Fruit fly (Drosophila melanogaster) whole organism, embryonic: ENCODE measurements around the gene Surf1.

Source experiments
- ATbp ChIP-seq: fragments of 200-800 bp; sonication (Bioruptor generic); optimal IDR thresholded peaks from 2 replicates; lab custom pipeline; 2017; ENCODE audit warnings: missing biosample characterization, mild to moderate bottlenecking, missing genetic modification characterization, missing genetic modification reagents
- Bgb ChIP-seq: fragments of 200-800 bp; sonication (Bioruptor generic); IDR thresholded peaks from 2 replicates; pipeline ENCODE4 v1.3.6; 2022; ENCODE audit warnings: missing biosample characterization, missing genetic modification characterization; ENCODE audit not compliant: partially characterized antibody
- CG10267 ChIP-seq: fragments of 200-800 bp; sonication (Bioruptor generic); optimal IDR thresholded peaks from 2 replicates; lab custom pipeline; 2018; ENCODE audit warnings: missing biosample characterization, mild to moderate bottlenecking, missing genetic modification characterization, moderate library complexity
- CG10654 ChIP-seq: fragments of 200-800 bp; sonication (Bioruptor generic); optimal IDR thresholded peaks from 2 replicates; lab custom pipeline; 2016; ENCODE audit warnings: missing biosample characterization, missing genetic modification characterization
- CG10979 ChIP-seq: fragments of 200-800 bp; sonication (Bioruptor generic); optimal IDR thresholded peaks from 2 replicates; lab custom pipeline; 2018; ENCODE audit warnings: missing biosample characterization, mild to moderate bottlenecking, missing genetic modification characterization, moderate library complexity
- CG12391 ChIP-seq: fragments of 200-800 bp; sonication (Bioruptor generic); optimal IDR thresholded peaks from 3 replicates; lab custom pipeline; 2018; ENCODE audit warnings: missing biosample characterization, mild to moderate bottlenecking, missing genetic modification characterization, moderate library complexity
- CG14441 ChIP-seq: fragments of 200-800 bp; sonication (Bioruptor generic); IDR thresholded peaks from 2 replicates; pipeline ENCODE4 v1.3.6; 2022; ENCODE audit warnings: missing biosample characterization, missing genetic modification characterization
- CG15011 ChIP-seq: fragments of 200-800 bp; sonication (Bioruptor generic); optimal IDR thresholded peaks from 3 replicates; lab custom pipeline; 2018; ENCODE audit warnings: missing biosample characterization, mild to moderate bottlenecking, missing genetic modification characterization
- CG17568 ChIP-seq: fragments of 200-800 bp; sonication (Bioruptor generic); optimal IDR thresholded peaks from 2 replicates; lab custom pipeline; 2018; ENCODE audit warnings: missing biosample characterization, mild to moderate bottlenecking, missing genetic modification characterization, moderate library complexity
- CG2120 ChIP-seq: fragments of 200-800 bp; sonication (Bioruptor generic); optimal IDR thresholded peaks from 3 replicates; lab custom pipeline; 2016; ENCODE audit warnings: missing biosample characterization, missing genetic modification characterization
- CG34224 ChIP-seq: fragments of 200-800 bp; sonication (Bioruptor generic); IDR thresholded peaks from 3 replicates; pipeline ENCODE4 v1.3.6; 2022; ENCODE audit warnings: missing biosample characterization, missing genetic modification characterization; ENCODE audit not compliant: partially characterized antibody
- CG34376 ChIP-seq: fragments of 200-800 bp; sonication (Bioruptor generic); optimal IDR thresholded peaks from 2 replicates; lab custom pipeline; 2018; ENCODE audit warnings: missing biosample characterization, mild to moderate bottlenecking, missing genetic modification characterization
- CG3838 ChIP-seq: fragments of 200-800 bp; sonication (Bioruptor generic); optimal IDR thresholded peaks from 3 replicates; lab custom pipeline; 2016; ENCODE audit warnings: missing biosample characterization, missing genetic modification characterization
- CG4424 ChIP-seq: fragments of 200-800 bp; sonication (Bioruptor generic); optimal IDR thresholded peaks from 3 replicates; lab custom pipeline; 2016; ENCODE audit warnings: missing biosample characterization, missing genetic modification characterization
- CG7928 ChIP-seq: fragments of 200-800 bp; sonication (Bioruptor generic); optimal IDR thresholded peaks from 2 replicates; lab custom pipeline; 2017; ENCODE audit warnings: missing biosample characterization, mild to moderate bottlenecking, missing genetic modification characterization
- CG9727 ChIP-seq: fragments of 200-800 bp; sonication (Bioruptor generic); optimal IDR thresholded peaks from 3 replicates; lab custom pipeline; 2017; ENCODE audit warnings: missing biosample characterization, mild to moderate bottlenecking, missing genetic modification characterization
- CHES-1-like ChIP-seq: fragments of 200-800 bp; sonication (Bioruptor generic); optimal IDR thresholded peaks from 2 replicates; lab custom pipeline; 2016; ENCODE audit warnings: missing biosample characterization, missing genetic modification characterization
- CkIIα-i1 ChIP-seq: fragments of 200-800 bp; sonication (Bioruptor generic); IDR thresholded peaks from 2 replicates; pipeline ENCODE4 v1.3.6; 2022; ENCODE audit warnings: missing biosample characterization, missing genetic modification characterization
- D19A ChIP-seq: fragments of 200-800 bp; optimal IDR thresholded peaks from 3 replicates; lab custom pipeline; 2019; ENCODE audit warnings: missing biosample characterization, mild to moderate bottlenecking, missing genetic modification characterization, moderate library complexity
- GATAe ChIP-seq: fragments of 200-800 bp; sonication (Bioruptor generic); conservative IDR thresholded peaks from 2 replicates; pipeline ENCODE4 v1.3.6; 2022; ENCODE audit warnings: missing biosample characterization, missing genetic modification characterization
- HLH4C ChIP-seq: fragments of 200-800 bp; sonication (Bioruptor generic); IDR thresholded peaks from 3 replicates; pipeline ENCODE4 v1.3.6; 2022; ENCODE audit warnings: missing biosample characterization, missing genetic modification characterization; ENCODE audit not compliant: partially characterized antibody
- HLHmδ ChIP-seq: fragments of 200-800 bp; sonication (Bioruptor generic); optimal IDR thresholded peaks from 2 replicates; lab custom pipeline; 2018; ENCODE audit warnings: missing biosample characterization, mild to moderate bottlenecking, missing genetic modification characterization, moderate library complexity
- Hr39 ChIP-seq: fragments of >200 bp; optimal IDR thresholded peaks from 2 replicates; lab custom pipeline; 2017
- Nf-YB ChIP-seq: fragments of 200-800 bp; sonication (Bioruptor generic); optimal IDR thresholded peaks from 3 replicates; lab custom pipeline; 2019; ENCODE audit warnings: missing biosample characterization, mild to moderate bottlenecking, missing genetic modification characterization, moderate library complexity
- Taf1 ChIP-seq: fragments of 200-800 bp; sonication (Bioruptor generic); IDR thresholded peaks from 2 replicates; pipeline ENCODE4 v1.3.6; 2022; ENCODE audit warnings: missing biosample characterization, missing genetic modification characterization
- Vsx1 ChIP-seq: fragments of 200-800 bp; sonication (Bioruptor generic); optimal IDR thresholded peaks from 2 replicates; lab custom pipeline; 2017; ENCODE audit warnings: missing biosample characterization, mild to moderate bottlenecking, missing genetic modification characterization, missing genetic modification reagents
- btn ChIP-seq: fragments of 200-800 bp; sonication (Bioruptor generic); optimal IDR thresholded peaks from 2 replicates; lab custom pipeline; 2016; ENCODE audit warnings: missing biosample characterization, missing genetic modification characterization
- caup ChIP-seq: fragments of 200-800 bp; sonication (Bioruptor generic); optimal IDR thresholded peaks from 3 replicates; lab custom pipeline; 2017; ENCODE audit warnings: missing biosample characterization, mild to moderate bottlenecking, missing genetic modification characterization, moderate library complexity; ENCODE audit not compliant: severe bottlenecking
- cg ChIP-seq: fragments of 200-800 bp; sonication (Bioruptor generic); optimal IDR thresholded peaks from 3 replicates; lab custom pipeline; 2019; ENCODE audit warnings: missing biosample characterization, mild to moderate bottlenecking, missing genetic modification characterization, moderate library complexity
- chinmo ChIP-seq: fragments of 200-800 bp; sonication (Bioruptor generic); IDR thresholded peaks from 4 replicates; pipeline ENCODE4 v1.3.6; 2022; ENCODE audit warnings: missing biosample characterization, missing genetic modification characterization; ENCODE audit not compliant: partially characterized antibody
- chm ChIP-seq: fragments of 200-800 bp; sonication (Bioruptor generic); IDR thresholded peaks from 2 replicates; pipeline ENCODE4 v1.3.6; 2022; ENCODE audit warnings: missing biosample characterization, missing genetic modification characterization
- chn ChIP-seq: fragments of 200-800 bp; sonication (Bioruptor generic); optimal IDR thresholded peaks from 2 replicates; lab custom pipeline; 2016; ENCODE audit warnings: missing biosample characterization, missing genetic modification characterization
- jigr1 ChIP-seq: fragments of 200-800 bp; sonication (Bioruptor generic); IDR thresholded peaks from 3 replicates; pipeline ENCODE4 v1.3.6; 2022; ENCODE audit warnings: missing biosample characterization, missing genetic modification characterization
- lbe ChIP-seq: fragments of 200-800 bp; sonication (Bioruptor generic); optimal IDR thresholded peaks from 2 replicates; lab custom pipeline; 2016; ENCODE audit warnings: missing biosample characterization, mild to moderate bottlenecking, missing genetic modification characterization
- mam ChIP-seq: fragments of 200-800 bp; sonication (Bioruptor generic); optimal IDR thresholded peaks from 3 replicates; lab custom pipeline; 2016; ENCODE audit warnings: missing biosample characterization, missing genetic modification characterization
- mirr ChIP-seq: fragments of 200-800 bp; sonication (Bioruptor generic); optimal IDR thresholded peaks from 3 replicates; lab custom pipeline; 2018; ENCODE audit warnings: missing biosample characterization, mild to moderate bottlenecking, missing genetic modification characterization
- pb ChIP-seq: fragments of 200-800 bp; sonication (Bioruptor generic); optimal IDR thresholded peaks from 3 replicates; lab custom pipeline; 2016; ENCODE audit warnings: missing biosample characterization, missing genetic modification characterization
- prd ChIP-seq, 3 experiments: fragments of >200 bp in 2 of 3; fragments of 200-800 bp in 1 of 3; sonication (Bioruptor generic) in 1 of 3; optimal IDR thresholded peaks in 2 of 3; IDR thresholded peaks in 1 of 3; 2 replicates in 2 of 3; 3 replicates in 1 of 3; pipeline versions ENCODE4 v1.3.6 to Lab custom; 2017 to 2022; ENCODE audit warnings: missing biosample characterization in 1 of 3, missing genetic modification characterization in 1 of 3
- ro ChIP-seq: fragments of 200-800 bp; sonication (Bioruptor generic); IDR thresholded peaks from 2 replicates; pipeline ENCODE4 v1.3.6; 2022; ENCODE audit warnings: missing biosample characterization, missing genetic modification characterization
- schlank ChIP-seq: fragments of 200-800 bp; sonication (Bioruptor generic); optimal IDR thresholded peaks from 2 replicates; lab custom pipeline; 2018; ENCODE audit warnings: missing biosample characterization, mild to moderate bottlenecking, missing genetic modification characterization
- sd ChIP-seq: fragments of 200-800 bp; sonication (Bioruptor generic); optimal IDR thresholded peaks from 3 replicates; lab custom pipeline; 2018; ENCODE audit warnings: missing biosample characterization, mild to moderate bottlenecking, missing genetic modification characterization, moderate library complexity
- seq ChIP-seq: fragments of 200-800 bp; sonication (Bioruptor generic); IDR thresholded peaks from 2 replicates; pipeline ENCODE4 v1.3.6; 2022; ENCODE audit warnings: missing biosample characterization, missing genetic modification characterization
- sima ChIP-seq: fragments of 200-800 bp; sonication (Bioruptor generic); optimal IDR thresholded peaks from 2 replicates; lab custom pipeline; 2016; ENCODE audit warnings: missing biosample characterization, missing genetic modification characterization
- tin ChIP-seq: fragments of 200-800 bp; sonication (Bioruptor generic); optimal IDR thresholded peaks from 3 replicates; lab custom pipeline; 2016; ENCODE audit warnings: missing biosample characterization, missing genetic modification characterization
- tna ChIP-seq: fragments of 200-800 bp; sonication (Bioruptor generic); IDR thresholded peaks from 2 replicates; pipeline ENCODE4 v1.3.6; 2022; ENCODE audit warnings: missing biosample characterization, missing genetic modification characterization; ENCODE audit not compliant: partially characterized antibody
- tx ChIP-seq: fragments of 200-800 bp; sonication (Bioruptor generic); optimal IDR thresholded peaks from 2 replicates; lab custom pipeline; 2016; ENCODE audit warnings: missing biosample characterization, missing genetic modification characterization
- usp ChIP-seq: fragments of >200 bp; optimal IDR thresholded peaks from 2 replicates; lab custom pipeline; 2017; ENCODE audit warnings: missing biosample characterization, missing genetic modification characterization
- vvl ChIP-seq: fragments of 200-800 bp; sonication (Bioruptor generic); IDR thresholded peaks from 2 replicates; pipeline ENCODE4 v1.3.6; 2022; ENCODE audit warnings: missing biosample characterization, missing genetic modification characterization
- wdn ChIP-seq: fragments of 200-800 bp; sonication (Bioruptor generic); IDR thresholded peaks from 2 replicates; pipeline ENCODE4 v1.3.6; 2022; ENCODE audit warnings: missing biosample characterization, missing genetic modification characterization
- wek ChIP-seq: fragments of 200-800 bp; sonication (Bioruptor generic); optimal IDR thresholded peaks from 3 replicates; lab custom pipeline; 2018; ENCODE audit warnings: missing biosample characterization, mild to moderate bottlenecking, missing genetic modification characterization, moderate library complexity

Surf1 gene

dm6 chr3L:6977391-6977790 lies 19.2 kb downstream of the Surf1 start (continued):
- TF ChIP-seq CG34376 (no peak), caup (GFP tag; lab: Kevin White, UChicago) (peak; percentile 44), CG12391 (peak; percentile 75), CG15011 (GFP tag; lab: Kevin White, UChicago) (peak; percentile 2), wdn (no peak), HLH4C (no peak), ATbp (GFP tag; lab: Kevin White, UChicago) (peak; percentile 59), CG14441 (GFP tag; lab: Robert Waterston, UW) (peak; percentile 46; the same call in 1 of the 2 replicates), CG2120 (GFP tag; lab: Kevin White, UChicago) (no peak), Nf-YB (peak; percentile 1), Hr39 (lab: Kevin White, UChicago) (no peak), CG4424 (GFP tag; lab: Kevin White, UChicago) (peak; percentile 61), Taf1 (GFP tag; lab: Robert Waterston, UW) (no peak), CG3838 (no peak), mam (GFP tag; lab: Kevin White, UChicago) (no peak), CG10267 (tag; lab: Kevin White, UChicago) (peak; percentile 57), lbe (GFP tag; lab: Kevin White, UChicago) (peak; percentile 33), tin (GFP tag; lab: Kevin White, UChicago) (peak; percentile 66), CG9727 (GFP tag; lab: Kevin White, UChicago) (peak; percentile 72), Vsx1 (GFP tag; lab: Kevin White, UChicago) (peak; percentile 35), CHES-1-like (GFP tag; lab: Kevin White, UChicago) (no peak), chn (GFP tag; lab: Kevin White, UChicago) (no peak), mirr (no peak), CG17568 (GFP tag; lab: Kevin White, UChicago) (no peak), tx (GFP tag; lab: Kevin White, UChicago) (no peak), wek (no peak), D19A (tag; lab: Kevin White, UChicago) (no peak), jigr1 (no peak), schlank (tag; lab: Kevin White, UChicago) (no peak), CG34224 (GFP tag; lab: Robert Waterston, UW) (no peak)
- TF ChIP-seq, all 482 proteins: peak for 198

- TF ChIP-seq GATAe (GFP tag; lab: Robert Waterston, UW) (no peak), CkIIα-i1 (GFP tag; lab: Robert Waterston, UW) (no peak), sima (GFP tag; lab: Kevin White, UChicago) (no peak), chinmo (GFP tag; lab: Robert Waterston, UW) (no peak), vvl (GFP tag; lab: Robert Waterston, UW) (no peak), Bgb (GFP tag; lab: Robert Waterston, UW) (no peak), HLHmδ (GFP tag; lab: Kevin White, UChicago) (no peak), btn (GFP tag; lab: Kevin White, UChicago) (no peak), CG10654 (GFP tag; lab: Kevin White, UChicago) (no peak), seq (GFP tag; lab: Robert Waterston, UW) (no peak), tna (GFP tag; lab: Robert Waterston, UW) (no peak), pb (GFP tag; lab: Kevin White, UChicago) (no peak), cg (GFP tag; lab: Kevin White, UChicago) (peak; percentile 47), prd (optimal IDR thresholded peaks at IDR 0.05; lab: Kevin White, UChicago) (no peak), prd (GFP tag; IDR thresholded peaks at IDR 0.05; lab: Robert Waterston, UW) (peak; percentile 5; the same call in 1 of the 3 replicates), sd (tag; lab: Kevin White, UChicago) (no peak), Hr39 (lab: Kevin White, UChicago) (no peak), chm (no peak), ro (no peak), CG7928 (no peak), chn (GFP tag; lab: Kevin White, UChicago) (no peak), usp (GFP tag; lab: Kevin White, UChicago) (no peak), CG10979 (tag; lab: Kevin White, UChicago) (no peak)
Observed at dm6 chr3L:6978030-6978683, 20.0 kb downstream of the Surf1 start.
